Worm (Caenorhabditis elegans) whole organism, L4/young adult: ENCODE measurements around the gene twk-12.

Experiments
- W03F9.2 ChIP-seq: fragments of 150-350 bp; optimal IDR thresholded peaks from 2 replicates; lab custom pipeline; 2014; ENCODE audit warnings: missing biosample characterization, missing genetic modification characterization
- dao-5 ChIP-seq: sonication (generic microtip); optimal IDR thresholded peaks from 2 replicates; lab custom pipeline; 2016; ENCODE audit warnings: missing genotype, missing genetic modification characterization, moderate library complexity, missing compliant biosample characterization
- him-1 ChIP-seq: sonication (generic microtip); optimal IDR thresholded peaks from 2 replicates; lab custom pipeline; 2016; ENCODE audit warnings: missing genotype, missing genetic modification reagents, missing genetic modification characterization, missing compliant biosample characterization

DNA sequence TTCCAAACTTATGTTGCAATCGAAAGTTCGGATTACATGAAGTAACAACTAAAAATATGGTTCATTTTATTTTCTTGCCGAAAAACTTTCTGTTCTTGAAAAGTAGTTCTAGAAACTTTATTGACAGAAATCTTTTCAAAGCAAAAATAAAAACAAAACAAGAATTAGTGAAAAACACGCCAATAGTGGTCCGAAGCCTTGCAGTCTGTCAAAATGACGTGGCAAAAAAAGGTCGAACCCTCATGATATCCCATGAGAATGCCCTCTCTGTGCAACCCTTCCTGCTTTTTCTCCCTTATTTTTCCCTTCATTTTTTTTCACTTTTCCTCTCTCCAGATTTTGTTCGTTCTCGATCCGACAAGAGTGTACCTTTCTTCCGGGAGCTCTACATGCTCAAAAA is 31.7 kb downstream of the twk-12 start:
- no peak for TF ChIP-seq W03F9.2
- TF ChIP-seq dao-5 (tag; lab: Kevin White, UChicago) = no peak
- no peak for TF ChIP-seq him-1 (tag; lab: Kevin White, UChicago)
